Fruit fly (Drosophila melanogaster) whole organism, embryonic: ENCODE data around the gene CG32074.

ENCODE experiments used
- Atf3 ChIP-seq: fragments of 200-800 bp; sonication (Bioruptor generic); optimal IDR thresholded peaks from 3 replicates; lab custom pipeline; 2016; ENCODE audit warnings: missing biosample characterization, missing genetic modification characterization
- BEAF-32 ChIP-seq: fragments of 200-800 bp; sonication (Bioruptor generic); optimal IDR thresholded peaks from 3 replicates; lab custom pipeline; 2017; ENCODE audit warnings: missing biosample characterization, missing genetic modification characterization, mild to moderate bottlenecking, moderate library complexity, missing genetic modification reagents
- Bdp1 ChIP-seq: fragments of 200-800 bp; sonication (Bioruptor generic); optimal IDR thresholded peaks from 3 replicates; lab custom pipeline; 2016; ENCODE audit warnings: missing biosample characterization, missing genetic modification characterization
- CG10321 ChIP-seq: fragments of 200-800 bp; sonication (Bioruptor generic); IDR thresholded peaks from 2 replicates; pipeline ENCODE4 v1.3.6; 2022; ENCODE audit warnings: missing biosample characterization, missing genetic modification characterization
- CG10431 ChIP-seq: fragments of 200-800 bp; sonication (Bioruptor generic); optimal IDR thresholded peaks from 3 replicates; lab custom pipeline; 2018; ENCODE audit warnings: missing biosample characterization, mild to moderate bottlenecking, missing genetic modification characterization
- CG14441 ChIP-seq: fragments of 200-800 bp; sonication (Bioruptor generic); IDR thresholded peaks from 2 replicates; pipeline ENCODE4 v1.3.6; 2022; ENCODE audit warnings: missing biosample characterization, missing genetic modification characterization
- CG14710 ChIP-seq: fragments of 200-800 bp; sonication (Bioruptor generic); optimal IDR thresholded peaks from 3 replicates; lab custom pipeline; 2019; ENCODE audit warnings: missing biosample characterization, mild to moderate bottlenecking, missing genetic modification characterization, moderate library complexity
- CG15696 ChIP-seq: fragments of 200-800 bp; sonication (Bioruptor generic); optimal IDR thresholded peaks from 2 replicates; lab custom pipeline; 2019; ENCODE audit warnings: missing biosample characterization, mild to moderate bottlenecking, missing genetic modification characterization, moderate library complexity
- CG17361 ChIP-seq: fragments of 200-800 bp; sonication (Bioruptor generic); IDR thresholded peaks from 3 replicates; pipeline ENCODE4 v1.3.6; 2022; ENCODE audit warnings: missing biosample characterization, missing genetic modification characterization
- CG3163 ChIP-seq: fragments of 200-800 bp; sonication (Bioruptor generic); optimal IDR thresholded peaks from 3 replicates; lab custom pipeline; 2016; ENCODE audit warnings: missing biosample characterization, missing genetic modification characterization
- CG3726 ChIP-seq: fragments of 200-800 bp; sonication (Bioruptor generic); IDR thresholded peaks from 3 replicates; pipeline ENCODE4, ENCODE4 v1.3.6; 2022; ENCODE audit warnings: missing biosample characterization, missing genetic modification characterization
- CG42726 ChIP-seq: fragments of 200-800 bp; sonication (Bioruptor generic); IDR thresholded peaks from 2 replicates; pipeline ENCODE4 v1.3.6; 2022; ENCODE audit warnings: missing biosample characterization, missing genetic modification characterization; ENCODE audit not compliant: partially characterized antibody
- CG4617 ChIP-seq: fragments of 200-800 bp; sonication (Bioruptor generic); optimal IDR thresholded peaks from 3 replicates; lab custom pipeline; 2016; ENCODE audit warnings: missing biosample characterization, missing genetic modification characterization, borderline replicate concordance
- CG6854 ChIP-seq: fragments of 200-800 bp; sonication (Bioruptor generic); optimal IDR thresholded peaks from 3 replicates; lab custom pipeline; 2017; ENCODE audit warnings: missing biosample characterization, mild to moderate bottlenecking, missing genetic modification characterization
- CG7745 ChIP-seq: fragments of 200-800 bp; sonication (Bioruptor generic); optimal IDR thresholded peaks from 2 replicates; lab custom pipeline; 2018; ENCODE audit warnings: missing biosample characterization, mild to moderate bottlenecking, missing genetic modification characterization, moderate library complexity
- CG7786 ChIP-seq: fragments of 200-800 bp; sonication (Bioruptor generic); optimal IDR thresholded peaks from 2 replicates; lab custom pipeline; 2016; ENCODE audit warnings: missing biosample characterization, missing genetic modification characterization
- CG9797 ChIP-seq: fragments of 200-800 bp; sonication (Bioruptor generic); optimal IDR thresholded peaks from 3 replicates; lab custom pipeline; 2018; ENCODE audit warnings: missing biosample characterization, mild to moderate bottlenecking, missing genetic modification characterization
- E2f2 ChIP-seq: fragments of 200-800 bp; sonication (Bioruptor generic); IDR thresholded peaks from 2 replicates; pipeline ENCODE4 v1.3.6; 2022; ENCODE audit warnings: missing biosample characterization, missing genetic modification characterization
- Elba2 ChIP-seq: fragments of 200-800 bp; sonication (Bioruptor generic); optimal IDR thresholded peaks from 3 replicates; lab custom pipeline; 2016; ENCODE audit warnings: missing biosample characterization, missing genetic modification characterization
- Gug ChIP-seq: fragments of 200-800 bp; sonication (Bioruptor generic); IDR thresholded peaks from 4 replicates; pipeline ENCODE4 v1.3.6; 2022; ENCODE audit warnings: missing biosample characterization, missing genetic modification characterization
- H2.0 ChIP-seq: fragments of 200-800 bp; sonication (Bioruptor generic); IDR thresholded peaks from 2 replicates; pipeline ENCODE4 v1.3.6; 2022; ENCODE audit warnings: missing biosample characterization, missing genetic modification characterization
- HLH54F ChIP-seq: fragments of 200-800 bp; sonication (Bioruptor generic); optimal IDR thresholded peaks from 3 replicates; lab custom pipeline; 2016; ENCODE audit warnings: missing biosample characterization, missing genetic modification characterization
- Hr3 ChIP-seq: fragments of 200-800 bp; sonication (Bioruptor generic); optimal IDR thresholded peaks from 3 replicates; lab custom pipeline; 2016; ENCODE audit warnings: missing biosample characterization, missing genetic modification characterization
- Mad ChIP-seq: fragments of 200-800 bp; sonication (Bioruptor generic); optimal IDR thresholded peaks from 2 replicates; lab custom pipeline; 2016; ENCODE audit warnings: missing biosample characterization, missing genetic modification characterization
- Rfx ChIP-seq: fragments of 200-800 bp; sonication (Bioruptor generic); IDR thresholded peaks from 2 replicates; pipeline ENCODE4 v1.3.6; 2022; ENCODE audit warnings: missing biosample characterization, missing genetic modification characterization
- Scr ChIP-seq: fragments of 200-800 bp; sonication (Bioruptor generic); IDR thresholded peaks from 2 replicates; pipeline ENCODE4 v1.3.6; 2022; ENCODE audit warnings: missing biosample characterization, missing genetic modification characterization; ENCODE audit not compliant: partially characterized antibody
- Sin3A ChIP-seq: fragments of >200 bp; optimal IDR thresholded peaks from 2 replicates; lab custom pipeline; 2018
- Sry-δ ChIP-seq: fragments of 200-800 bp; sonication (Bioruptor generic); optimal IDR thresholded peaks from 2 replicates; lab custom pipeline; 2016; ENCODE audit warnings: missing biosample characterization, missing genetic modification characterization
- ase ChIP-seq: fragments of 200-800 bp; sonication (Bioruptor generic); IDR thresholded peaks from 3 replicates; pipeline ENCODE4 v1.3.6; 2022; ENCODE audit warnings: missing biosample characterization, missing genetic modification characterization
- bbx ChIP-seq: fragments of 200-800 bp; sonication (Bioruptor generic); IDR thresholded peaks from 2 replicates; pipeline ENCODE4 v1.3.6; 2022; ENCODE audit warnings: missing biosample characterization, missing genetic modification characterization; ENCODE audit not compliant: partially characterized antibody
- chif ChIP-seq, 2 experiments: fragments of 200-800 bp; sonication (Bioruptor generic); optimal IDR thresholded peaks; 3 replicates each; lab custom pipeline; 2016; ENCODE audit warnings: missing biosample characterization in 2 of 2, missing genetic modification characterization in 2 of 2
- chn ChIP-seq: fragments of 200-800 bp; sonication (Bioruptor generic); optimal IDR thresholded peaks from 2 replicates; lab custom pipeline; 2016; ENCODE audit warnings: missing biosample characterization, missing genetic modification characterization
- crol ChIP-seq: fragments of 200-800 bp; sonication (Bioruptor generic); IDR thresholded peaks from 2 replicates; pipeline ENCODE4 v1.3.6; 2022; ENCODE audit warnings: missing biosample characterization, missing genetic modification characterization
- fd3F ChIP-seq: fragments of 200-800 bp; sonication (Bioruptor generic); optimal IDR thresholded peaks from 2 replicates; lab custom pipeline; 2018; ENCODE audit warnings: missing biosample characterization, mild to moderate bottlenecking, missing genetic modification characterization, moderate library complexity
- fru ChIP-seq: fragments of >200 bp; optimal IDR thresholded peaks from 2 replicates; lab custom pipeline; 2017
- ftz-f1 ChIP-seq: fragments of 200-800 bp; sonication (Bioruptor generic); optimal IDR thresholded peaks from 2 replicates; lab custom pipeline; 2016; ENCODE audit warnings: missing biosample characterization, missing genetic modification characterization
- gem ChIP-seq: fragments of 200-800 bp; sonication (Bioruptor generic); optimal IDR thresholded peaks from 2 replicates; lab custom pipeline; 2019; ENCODE audit warnings: missing biosample characterization, mild to moderate bottlenecking, missing genetic modification characterization, moderate library complexity
- h ChIP-seq: fragments of >200 bp; optimal IDR thresholded peaks from 2 replicates; lab custom pipeline; 2017
- her ChIP-seq: fragments of 200-800 bp; sonication (Bioruptor generic); optimal IDR thresholded peaks from 2 replicates; lab custom pipeline; 2016; ENCODE audit warnings: missing biosample characterization, missing genetic modification characterization
- maf-S ChIP-seq: fragments of 200-800 bp; sonication (Bioruptor generic); optimal IDR thresholded peaks from 2 replicates; lab custom pipeline; 2016; ENCODE audit warnings: missing biosample characterization, missing genetic modification characterization
- mirr ChIP-seq: fragments of 200-800 bp; sonication (Bioruptor generic); optimal IDR thresholded peaks from 3 replicates; lab custom pipeline; 2018; ENCODE audit warnings: missing biosample characterization, mild to moderate bottlenecking, missing genetic modification characterization
- onecut ChIP-seq: fragments of 200-800 bp; sonication (Bioruptor generic); IDR thresholded peaks from 2 replicates; pipeline ENCODE4 v1.3.6; 2022; ENCODE audit warnings: missing biosample characterization, missing genetic modification characterization
- pho ChIP-seq: fragments of 200-800 bp; sonication (Bioruptor generic); optimal IDR thresholded peaks from 2 replicates; lab custom pipeline; 2016; ENCODE audit warnings: missing biosample characterization, missing genetic modification characterization
- prd ChIP-seq, 3 experiments: fragments of >200 bp in 2 of 3; fragments of 200-800 bp in 1 of 3; sonication (Bioruptor generic) in 1 of 3; optimal IDR thresholded peaks in 2 of 3; IDR thresholded peaks in 1 of 3; 2 replicates in 2 of 3; 3 replicates in 1 of 3; pipeline versions ENCODE4 v1.3.6 to Lab custom; 2017 to 2022; ENCODE audit warnings: missing biosample characterization in 1 of 3, missing genetic modification characterization in 1 of 3
- shn ChIP-seq: fragments of 200-800 bp; sonication (Bioruptor generic); optimal IDR thresholded peaks from 3 replicates; lab custom pipeline; 2016; ENCODE audit warnings: missing biosample characterization, missing genetic modification characterization
- sisA ChIP-seq: fragments of 200-800 bp; sonication (Bioruptor generic); IDR thresholded peaks from 2 replicates; pipeline ENCODE4 v1.3.6; 2022; ENCODE audit warnings: missing biosample characterization, missing genetic modification characterization
- slbo ChIP-seq: fragments of 200-800 bp; sonication (Bioruptor generic); IDR thresholded peaks from 2 replicates; pipeline ENCODE4 v1.3.6; 2022; ENCODE audit warnings: missing biosample characterization, missing genetic modification characterization
- slp2 ChIP-seq: fragments of 200-800 bp; sonication (Bioruptor generic); optimal IDR thresholded peaks from 2 replicates; lab custom pipeline; 2016; ENCODE audit warnings: missing biosample characterization, missing genetic modification characterization
- stwl ChIP-seq: fragments of 200-800 bp; sonication (Bioruptor generic); optimal IDR thresholded peaks from 3 replicates; lab custom pipeline; 2018; ENCODE audit warnings: missing biosample characterization, mild to moderate bottlenecking, missing genetic modification characterization, moderate library complexity
- tna ChIP-seq: fragments of 200-800 bp; sonication (Bioruptor generic); IDR thresholded peaks from 2 replicates; pipeline ENCODE4 v1.3.6; 2022; ENCODE audit warnings: missing biosample characterization, missing genetic modification characterization; ENCODE audit not compliant: partially characterized antibody
- vfl ChIP-seq: fragments of 200-800 bp; sonication (Bioruptor generic); optimal IDR thresholded peaks from 2 replicates; lab custom pipeline; 2016; ENCODE audit warnings: missing biosample characterization, missing genetic modification characterization
- vnd ChIP-seq: fragments of 200-800 bp; sonication (Bioruptor generic); IDR thresholded peaks from 3 replicates; pipeline ENCODE4 v1.3.6; 2022; ENCODE audit warnings: missing biosample characterization, missing genetic modification characterization; ENCODE audit not compliant: partially characterized antibody

Gene CG32074

dm6 chr3L:11123088-11123487 lies 9.0 kb downstream of the CG32074 start, which contains the start of the genes Ufd1 and NaPi-III (continued):
- TF ChIP-seq sisA (GFP tag; lab: Robert Waterston, UW) = peak; percentile 44; the same call in 1 of the 2 replicates
- no peak for TF ChIP-seq ase (GFP tag; lab: Robert Waterston, UW)
- no peak for TF ChIP-seq crol (GFP tag; lab: Robert Waterston, UW)
- peak; percentile 56 for TF ChIP-seq CG14441 (GFP tag; lab: Robert Waterston, UW)
- peak; percentile 42 for TF ChIP-seq Mad (GFP tag; lab: Kevin White, UChicago)
- peak; percentile 74 for TF ChIP-seq Elba2 (GFP tag; lab: Kevin White, UChicago)
- TF ChIP-seq fru (lab: Kevin White, UChicago) = no peak
- peak; percentile 35 for TF ChIP-seq maf-S (GFP tag; lab: Kevin White, UChicago)
- TF ChIP-seq tna (GFP tag; lab: Robert Waterston, UW) = peak; percentile 76
- peak; percentile 54 for TF ChIP-seq her
- peak; percentile 91 for TF ChIP-seq bbx (GFP tag; lab: Robert Waterston, UW)
- TF ChIP-seq Scr (GFP tag; lab: Robert Waterston, UW) = peak; percentile 81
- TF ChIP-seq CG7786 (GFP tag; lab: Kevin White, UChicago) = no peak
- peak; percentile 15 for TF ChIP-seq CG3163
- TF ChIP-seq Bdp1 (GFP tag; lab: Kevin White, UChicago) = peak; percentile 16
- TF ChIP-seq Gug = peak; percentile 26; the same call in 1 of the 4 replicates
- TF ChIP-seq CG3726 (GFP tag; lab: Robert Waterston, UW) = no peak
- TF ChIP-seq CG17361 (GFP tag; lab: Robert Waterston, UW) = no peak
- TF ChIP-seq onecut (GFP tag; lab: Robert Waterston, UW) = no peak
- no peak for TF ChIP-seq CG15696
- no peak for TF ChIP-seq CG7745 (tag; lab: Kevin White, UChicago)
- no peak for TF ChIP-seq prd (optimal IDR thresholded peaks at IDR 0.05; lab: Kevin White, UChicago)
- peak; percentile 35; the same call in 1 of the 3 replicates for TF ChIP-seq prd (GFP tag; IDR thresholded peaks at IDR 0.05; lab: Robert Waterston, UW)
- no peak for TF ChIP-seq Hr3
- no peak for TF ChIP-seq CG6854 (GFP tag; lab: Kevin White, UChicago)
- TF ChIP-seq Atf3 = peak; percentile 5
- peak; percentile 92 for TF ChIP-seq CG4617 (GFP tag; lab: Kevin White, UChicago)
- TF ChIP-seq Sry-δ (GFP tag; lab: Kevin White, UChicago) = peak; percentile 97
- TF ChIP-seq mirr (GFP tag; lab: Kevin White, UChicago) = no peak
- 0 out of 2 replicates have a peak, but pooled peaks have one; percentile 5 for TF ChIP-seq H2.0
- TF ChIP-seq h (lab: Kevin White, UChicago) = no peak
- TF ChIP-seq chif (GFP tag; optimal IDR thresholded peaks at IDR 0.05; lab: Kevin White, UChicago) = peak in 1 of 2 experiments; percentile 35
- peak; percentile 94 for TF ChIP-seq CG9797 (GFP tag; lab: Kevin White, UChicago)
- peak; percentile 40 for TF ChIP-seq chn (GFP tag; lab: Kevin White, UChicago)
- peak; percentile 6 for TF ChIP-seq gem (tag; lab: Kevin White, UChicago)
- peak; percentile 43 for TF ChIP-seq HLH54F
- TF ChIP-seq CG10321 (GFP tag; lab: Robert Waterston, UW) = no peak
- TF ChIP-seq pho = peak; percentile 35
- peak; percentile 77 for TF ChIP-seq Rfx (GFP tag; lab: Robert Waterston, UW)
- peak; percentile 83 for TF ChIP-seq stwl (tag; lab: Kevin White, UChicago)
- no peak for TF ChIP-seq fd3F (GFP tag; lab: Kevin White, UChicago)
- peak; percentile 66 for TF ChIP-seq ftz-f1 (GFP tag; lab: Kevin White, UChicago)
- peak; percentile 92 for TF ChIP-seq BEAF-32
- TF ChIP-seq CG10431 (GFP tag; lab: Kevin White, UChicago) = peak; percentile 13
- TF ChIP-seq slp2 (GFP tag; lab: Kevin White, UChicago) = no peak
- TF ChIP-seq vnd = peak; percentile 61; the same call in 2 of the 3 replicates
- TF ChIP-seq E2f2 (GFP tag; lab: Robert Waterston, UW) = peak; percentile 91
- TF ChIP-seq Sin3A = peak; percentile 79
- peak; percentile 67 for TF ChIP-seq CG14710
- TF ChIP-seq vfl (GFP tag; lab: Kevin White, UChicago) = peak; percentile 38
- TF ChIP-seq shn (GFP tag; lab: Kevin White, UChicago) = peak; percentile 30
- peak; percentile 90 for TF ChIP-seq CG42726 (GFP tag; lab: Robert Waterston, UW)
- TF ChIP-seq slbo = peak; percentile 76
